Worm (Caenorhabditis elegans): Measurements from ENCODE around the gene sra-36.

sra-36 gene

ce11 chrII:4489288-4489687, 51.2 kb downstream of the sra-36 start, which contains the start of gene T05C1.3:
T05C1.3 (minus strand) TSS chrII:4489388.
- no peak for TF ChIP-seq aha-1 (tag)

All from whole organism, L4 larva.